Worm (Caenorhabditis elegans) whole organism, young adult: ENCODE results near the gene T26H5.8.

ENCODE experiments used
- C17E4.6 ChIP-seq: fragments of 200-800 bp; sonication (Bioruptor generic); IDR thresholded peaks from 2 replicates; pipeline ENCODE4 v1.3.6; 2022; ENCODE audit warnings: missing genetic modification reagents, missing genetic modification characterization, missing compliant biosample characterization
- F57C9.4 ChIP-seq: sonication (generic microtip); optimal IDR thresholded peaks from 2 replicates; lab custom pipeline; 2017; ENCODE audit warnings: mild to moderate bottlenecking, missing genetic modification characterization, missing compliant biosample characterization
- K12H6.12 ChIP-seq: fragments of 200-800 bp; sonication (Bioruptor generic); optimal IDR thresholded peaks from 2 replicates; lab custom pipeline; 2018; ENCODE audit warnings: mild to moderate bottlenecking, missing genetic modification characterization, missing compliant biosample characterization
- dpff-1 ChIP-seq: sonication (generic microtip); optimal IDR thresholded peaks from 2 replicates; lab custom pipeline; 2017; ENCODE audit warnings: mild to moderate bottlenecking, missing genetic modification characterization, missing compliant biosample characterization
- egl-44 ChIP-seq: fragments of 200-800 bp; sonication (Bioruptor generic); IDR thresholded peaks from 2 replicates; pipeline ENCODE4 v1.3.6; 2022; ENCODE audit warnings: missing genetic modification reagents, missing genetic modification characterization, missing compliant biosample characterization
- egrh-3 ChIP-seq: fragments of 200-800 bp; sonication (Bioruptor generic); IDR thresholded peaks from 2 replicates; pipeline ENCODE4 v1.3.6; 2022; ENCODE audit warnings: missing genetic modification reagents, missing genetic modification characterization, missing compliant biosample characterization
- hmg-1.2 ChIP-seq: fragments of 200-800 bp; sonication (Bioruptor generic); IDR thresholded peaks from 2 replicates; pipeline ENCODE4 v1.3.6; 2022; ENCODE audit warnings: missing genetic modification reagents, missing genetic modification characterization, missing compliant biosample characterization
- let-607 ChIP-seq, 2 experiments: fragments of 200-800 bp in 1 of 2; sonication (Bioruptor generic) in 1 of 2; sonication (generic microtip) in 1 of 2; optimal IDR thresholded peaks; 2 replicates each; lab custom pipeline; 2016 to 2018; ENCODE audit warnings: mild to moderate bottlenecking in 2 of 2, missing compliant biosample characterization in 2 of 2, missing genetic modification characterization in 2 of 2, moderate library complexity in 2 of 2, missing genotype in 1 of 2
- lin-26 ChIP-seq: fragments of 200-800 bp; sonication (Bioruptor generic); IDR thresholded peaks from 2 replicates; pipeline ENCODE4 v1.3.6; 2022; ENCODE audit warnings: missing genetic modification reagents, missing genetic modification characterization, missing compliant biosample characterization
- pha-4 ChIP-seq: fragments of 150-350 bp; sonication (generic microtip); optimal IDR thresholded peaks from 2 replicates; lab custom pipeline; 2014; ENCODE audit warnings: missing biosample characterization, missing genetic modification reagents, missing genetic modification characterization
- unc-130 ChIP-seq: sonication (generic microtip); optimal IDR thresholded peaks from 2 replicates; lab custom pipeline; 2016; ENCODE audit warnings: missing genetic modification reagents, missing genetic modification characterization, missing compliant biosample characterization
- unc-62 ChIP-seq: fragments of 150-350 bp; optimal IDR thresholded peaks from 2 replicates; lab custom pipeline; 2014; ENCODE audit warnings: missing biosample characterization, missing genetic modification reagents, missing genetic modification characterization
- ztf-25 ChIP-seq: fragments of 200-800 bp; sonication (Bioruptor generic); IDR thresholded peaks from 2 replicates; pipeline ENCODE4 v1.3.6; 2022; ENCODE audit warnings: missing genetic modification reagents, missing genetic modification characterization, missing compliant biosample characterization

DNA sequence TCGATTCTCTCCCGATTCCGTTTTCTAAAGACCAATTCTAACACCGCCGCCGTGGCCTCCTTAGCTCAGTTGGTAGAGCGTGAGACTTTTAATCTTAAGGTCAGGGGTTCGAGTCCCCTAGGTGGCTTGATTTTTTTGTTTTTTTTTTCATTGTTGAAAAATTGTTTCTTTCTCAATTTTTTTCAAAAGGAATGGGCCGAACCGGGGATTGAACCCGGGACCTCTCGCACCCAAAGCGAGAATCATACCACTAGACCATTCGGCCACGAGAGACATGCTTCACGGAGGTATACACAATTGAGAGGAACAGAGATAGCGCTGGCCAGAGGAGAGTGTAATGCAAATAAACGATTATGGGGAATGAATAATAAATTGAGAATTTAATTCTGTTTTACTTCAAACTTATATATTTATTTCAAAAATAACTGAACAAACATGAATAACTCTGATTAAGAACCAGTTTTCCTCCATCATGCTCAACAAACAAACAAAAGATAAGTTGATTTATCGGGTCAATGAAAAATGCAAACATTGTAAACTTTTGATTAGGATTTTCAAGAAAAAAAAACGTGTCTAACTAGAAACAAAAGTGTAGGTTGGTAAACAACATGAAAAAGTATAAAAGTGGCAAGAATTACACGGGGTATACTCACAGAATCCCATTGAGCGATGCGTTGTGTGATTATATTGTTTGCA lies 32.7 kb upstream of the T26H5.8 start, which contains the start of gene pqn-71:
- peak; percentile 89; the same call in 1 of the 2 replicates for TF ChIP-seq ztf-25 (GFP tag; lab: Robert Waterston, UW)
- peak; percentile 81 for TF ChIP-seq K12H6.12 (tag; lab: Kevin White, UChicago)
- no peak for TF ChIP-seq F57C9.4 (tag; lab: Kevin White, UChicago)
- peak; percentile 95 for TF ChIP-seq egl-44 (GFP tag; lab: Robert Waterston, UW)
- TF ChIP-seq unc-130 (GFP tag; lab: Kevin White, UChicago) = peak; percentile 74
- peak; percentile 54 for TF ChIP-seq dpff-1
- peak; percentile 40 for TF ChIP-seq hmg-1.2
- TF ChIP-seq egrh-3 = no peak
- peak; percentile 98 for TF ChIP-seq lin-26 (GFP tag; lab: Robert Waterston, UW)
- TF ChIP-seq let-607 (tag; optimal IDR thresholded peaks at IDR 0.05; lab: Kevin White, UChicago) = peak; percentile 75 to 81
- TF ChIP-seq unc-62 = no peak
- TF ChIP-seq pha-4 = peak; percentile 6
- TF ChIP-seq C17E4.6 (GFP tag; lab: Robert Waterston, UW) = peak; percentile 93
